Worm (Caenorhabditis elegans) whole organism, L1 larva: ENCODE results near the gene rpl-5.

Experiments
- efl-1 ChIP-seq, 4 experiments: fragments of 150-350 bp; optimal IDR thresholded peaks in 3 of 4; peaks in 1 of 4; 1 replicate in 1 of 4; 2 replicates in 3 of 4; lab custom pipeline; 2014; ENCODE audit warnings: missing biosample characterization in 2 of 4, missing genetic modification characterization in 2 of 4, missing genetic modification reagents in 2 of 4
- unc-130 ChIP-seq: fragments of 150-350 bp; optimal IDR thresholded peaks from 2 replicates; lab custom pipeline; 2017; ENCODE audit warnings: missing biosample characterization, missing genetic modification characterization, inconsistent platforms

- TF ChIP-seq efl-1 (optimal IDR thresholded peaks at IDR 0.05; lab: Kevin White, UChicago) (no peak), efl-1 (GFP tag; optimal IDR thresholded peaks at IDR 0.05 in 1 of 2; lab: Kevin White, UChicago) (no peak), unc-130 (tag; lab: Kevin White, UChicago) (no peak)
Measured at ce11 chrII:8585036-8585627, 15.4 kb downstream of the rpl-5 start, which contains the start of gene F54C9.11.
